Worm (Caenorhabditis elegans) whole organism, L4 larva: ENCODE measurements around the gene tag-329.

Experiments used
- D1046.2 ChIP-seq: fragments of 200-800 bp; sonication (Bioruptor generic); IDR thresholded peaks from 2 replicates; pipeline ENCODE4 v1.3.6; 2022; ENCODE audit warnings: missing genetic modification characterization, missing compliant biosample characterization
- F10B5.3 ChIP-seq: sonication (generic microtip); optimal IDR thresholded peaks from 2 replicates; lab custom pipeline; 2016; ENCODE audit warnings: mild to moderate bottlenecking, missing genetic modification characterization, missing compliant biosample characterization
- F49E8.2 ChIP-seq: sonication (generic microtip); optimal IDR thresholded peaks from 2 replicates; lab custom pipeline; 2016; ENCODE audit warnings: missing compliant biosample characterization, mild to moderate bottlenecking, missing genetic modification characterization, borderline replicate concordance
- Y105C5A.15 ChIP-seq: fragments of 200-800 bp; sonication (Bioruptor generic); IDR thresholded peaks from 2 replicates; pipeline ENCODE4 v1.3.6; 2022; ENCODE audit warnings: missing genetic modification characterization, missing compliant biosample characterization
- aha-1 ChIP-seq: fragments of 150-350 bp; peaks from one replicate; lab custom pipeline; 2014; ENCODE audit warnings: missing biosample characterization, missing genetic modification characterization
- attf-4 ChIP-seq: sonication (generic microtip); optimal IDR thresholded peaks from 3 replicates; lab custom pipeline; 2017; ENCODE audit warnings: missing biosample characterization, missing genetic modification characterization
- ceh-20 ChIP-seq: fragments of 200-800 bp; sonication (Bioruptor generic); IDR thresholded peaks from 2 replicates; pipeline ENCODE4 v1.3.6; 2022; ENCODE audit warnings: missing genetic modification reagents, missing genetic modification characterization, missing compliant biosample characterization
- ceh-32 ChIP-seq: sonication (generic microtip); optimal IDR thresholded peaks from 2 replicates; lab custom pipeline; 2016; ENCODE audit warnings: mild to moderate bottlenecking, missing genetic modification characterization, missing compliant biosample characterization; ENCODE audit not compliant: poor library complexity
- ceh-82 ChIP-seq: sonication (generic microtip); optimal IDR thresholded peaks from 2 replicates; lab custom pipeline; 2017; ENCODE audit warnings: missing biosample characterization, missing genetic modification characterization
- ces-1 ChIP-seq: fragments of 150-350 bp; sonication (generic microtip); optimal IDR thresholded peaks from 4 replicates; lab custom pipeline; 2014; ENCODE audit warnings: missing biosample characterization, missing genetic modification reagents, missing genetic modification characterization
- cey-2 ChIP-seq: sonication (generic microtip); optimal IDR thresholded peaks from 3 replicates; lab custom pipeline; 2017; ENCODE audit warnings: missing genetic modification characterization, mild to moderate bottlenecking, missing compliant biosample characterization, antibody characterized with exemption, borderline replicate concordance; ENCODE audit not compliant: insufficient read depth
- ctbp-1 ChIP-seq: fragments of 200-800 bp; sonication (Bioruptor generic); IDR thresholded peaks from 2 replicates; pipeline ENCODE4 v1.3.6; 2022; ENCODE audit warnings: missing genetic modification reagents, missing genetic modification characterization, missing compliant biosample characterization
- daf-8 ChIP-seq: fragments of 200-800 bp; sonication (Bioruptor generic); IDR thresholded peaks from 2 replicates; pipeline ENCODE4 v1.3.6; 2022; ENCODE audit warnings: missing genetic modification characterization, missing compliant biosample characterization
- dmd-8 ChIP-seq: fragments of 200-800 bp; sonication (Bioruptor generic); IDR thresholded peaks from 2 replicates; pipeline ENCODE4 v1.3.6; 2022; ENCODE audit warnings: missing genetic modification characterization, missing compliant biosample characterization
- dve-1 ChIP-seq: sonication (generic microtip); optimal IDR thresholded peaks from 2 replicates; lab custom pipeline; 2017; ENCODE audit warnings: antibody characterized with exemption, mild to moderate bottlenecking, missing genetic modification characterization, missing compliant biosample characterization; ENCODE audit not compliant: insufficient read depth
- fkh-10 ChIP-seq: fragments of 150-350 bp; optimal IDR thresholded peaks from 2 replicates; lab custom pipeline; 2014; ENCODE audit warnings: missing biosample characterization, missing genetic modification reagents, missing genetic modification characterization
- hmg-1.1 ChIP-seq: fragments of 200-800 bp; sonication (Bioruptor generic); IDR thresholded peaks from 2 replicates; pipeline ENCODE4 v1.3.6; 2022; ENCODE audit warnings: missing genetic modification reagents, missing genetic modification characterization, missing compliant biosample characterization
- lin-15B ChIP-seq: fragments of 150-350 bp; sonication (generic microtip); optimal IDR thresholded peaks from 3 replicates; lab custom pipeline; 2014; ENCODE audit warnings: missing biosample characterization, missing genetic modification characterization
- lin-29 ChIP-seq: fragments of 200-800 bp; sonication (Bioruptor generic); IDR thresholded peaks from 2 replicates; pipeline ENCODE4 v1.3.6; 2022; ENCODE audit warnings: missing genetic modification reagents, missing genetic modification characterization, missing compliant biosample characterization
- lin-39 ChIP-seq: fragments of 150-350 bp; optimal IDR thresholded peaks from 2 replicates; lab custom pipeline; 2014; ENCODE audit warnings: missing biosample characterization, missing genetic modification reagents, missing genetic modification characterization
- lsy-2 ChIP-seq, 2 experiments: fragments of 150-350 bp in 1 of 2; sonication (generic microtip) in 1 of 2; optimal IDR thresholded peaks; 2 replicates each; lab custom pipeline; 2014 to 2017; ENCODE audit warnings: missing biosample characterization in 2 of 2, missing genetic modification characterization in 2 of 2
- madf-5 ChIP-seq, 2 experiments: fragments of 200-800 bp; sonication (Bioruptor generic); IDR thresholded peaks; 2 replicates each; pipeline ENCODE4 v1.3.6; 2022; ENCODE audit warnings: missing compliant biosample characterization in 2 of 2, missing genetic modification characterization in 2 of 2
- mep-1 ChIP-seq: fragments of 150-350 bp; sonication (generic microtip); optimal IDR thresholded peaks from 3 replicates; lab custom pipeline; 2014; ENCODE audit warnings: missing biosample characterization, missing genetic modification characterization
- mxl-2 ChIP-seq: fragments of 200-800 bp; sonication (Bioruptor generic); conservative IDR thresholded peaks from 2 replicates; pipeline ENCODE4 v1.3.6; 2022; ENCODE audit warnings: missing genetic modification reagents, missing genetic modification characterization, missing compliant biosample characterization
- nhr-11 ChIP-seq: fragments of 150-350 bp; optimal IDR thresholded peaks from 2 replicates; lab custom pipeline; 2014; ENCODE audit warnings: missing biosample characterization, missing genetic modification characterization
- nhr-42 ChIP-seq: fragments of 200-800 bp; sonication (Bioruptor generic); IDR thresholded peaks from 2 replicates; pipeline ENCODE4 v1.3.6; 2022; ENCODE audit warnings: missing genetic modification characterization, missing compliant biosample characterization
- nhr-48 ChIP-seq: sonication (generic microtip); optimal IDR thresholded peaks from 2 replicates; lab custom pipeline; 2016; ENCODE audit warnings: mild to moderate bottlenecking, missing genetic modification characterization, missing compliant biosample characterization
- nhr-77 ChIP-seq: fragments of 150-350 bp; optimal IDR thresholded peaks from 2 replicates; lab custom pipeline; 2014; ENCODE audit warnings: missing biosample characterization, missing genetic modification characterization
- rbr-2 ChIP-seq: sonication (generic microtip); optimal IDR thresholded peaks from 2 replicates; lab custom pipeline; 2016; ENCODE audit warnings: missing genotype, missing genetic modification characterization, missing compliant biosample characterization
- unc-130 ChIP-seq: sonication (generic microtip); optimal IDR thresholded peaks from 2 replicates; lab custom pipeline; 2016; ENCODE audit warnings: missing genetic modification reagents, missing genetic modification characterization, missing compliant biosample characterization
- unc-62 ChIP-seq, 3 experiments: fragments of 150-350 bp in 1 of 3; sonication (generic microtip); optimal IDR thresholded peaks in 2 of 3; peaks in 1 of 3; 1 replicate in 1 of 3; 2 replicates in 2 of 3; lab custom pipeline; 2014 to 2017; ENCODE audit warnings: missing biosample characterization in 3 of 3, missing genetic modification characterization in 3 of 3, missing genetic modification reagents in 3 of 3, missing genotype in 1 of 3
- zag-1 ChIP-seq: fragments of 150-350 bp; optimal IDR thresholded peaks from 2 replicates; lab custom pipeline; 2014; ENCODE audit warnings: missing biosample characterization, missing genetic modification characterization
- ztf-11 ChIP-seq: fragments of 150-350 bp; optimal IDR thresholded peaks from 2 replicates; lab custom pipeline; 2014; ENCODE audit warnings: missing biosample characterization, missing genetic modification characterization
- ztf-7 ChIP-seq: fragments of 150-350 bp; optimal IDR thresholded peaks from 2 replicates; lab custom pipeline; 2014; ENCODE audit warnings: missing biosample characterization, missing genetic modification characterization

Gene tag-329

ce11 chrV:9563585-9563984, 28.9 kb downstream of the tag-329 start:
- TF ChIP-seq ces-1 (GFP tag; lab: Kevin White, UChicago): no peak
- no peak for TF ChIP-seq Y105C5A.15 (GFP tag; lab: Robert Waterston, UW)
- 0 out of 2 replicates have a peak, but pooled peaks have one; percentile 35 for TF ChIP-seq ctbp-1 (GFP tag; lab: Robert Waterston, UW)
- no peak for TF ChIP-seq F49E8.2 (tag; lab: Kevin White, UChicago)
- peak; percentile 34 for TF ChIP-seq fkh-10
- no peak for TF ChIP-seq nhr-11 (tag; lab: Kevin White, UChicago)
- TF ChIP-seq unc-62 (GFP tag; optimal IDR thresholded peaks at IDR 0.05 in 1 of 2; lab: Kevin White, UChicago): peak in 1 of 2 experiments; percentile 82
- no peak for TF ChIP-seq unc-62 (tag; optimal IDR thresholded peaks at IDR 0.05; lab: Kevin White, UChicago)

- TF ChIP-seq daf-8 (GFP tag; lab: Robert Waterston, UW) (no peak), nhr-77 (tag; lab: Kevin White, UChicago) (no peak), nhr-48 (tag; lab: Kevin White, UChicago) (no peak), nhr-42 (GFP tag; lab: Robert Waterston, UW) (no peak), lsy-2 (tag; optimal IDR thresholded peaks at IDR 0.05; lab: Kevin White, UChicago) (no peak), lin-39 (tag; lab: Kevin White, UChicago) (no peak), dve-1 (tag; lab: Kevin White, UChicago) (no peak), ceh-32 (tag; lab: Kevin White, UChicago) (no peak), Y105C5A.15 (GFP tag; lab: Robert Waterston, UW) (no peak), lin-15B (tag; lab: Kevin White, UChicago) (no peak), fkh-10 (no peak), F10B5.3 (tag; lab: Kevin White, UChicago) (no peak), ztf-7 (tag; lab: Kevin White, UChicago) (no peak), zag-1 (no peak), ztf-11 (tag; lab: Kevin White, UChicago) (no peak), unc-130 (GFP tag; lab: Kevin White, UChicago) (no peak), D1046.2 (no peak), mep-1 (no peak), lin-29 (GFP tag; lab: Robert Waterston, UW) (no peak), mxl-2 (GFP tag; lab: Robert Waterston, UW) (no peak)
Measured at ce11 chrV:9568707-9569106, 34.0 kb downstream of the tag-329 start, which contains the start of gene F25B3.4. Gene F25B3.4, minus strand, starts transcription at chrV:9568807.

- TF ChIP-seq dve-1 (tag; lab: Kevin White, UChicago) (peak; percentile 11), aha-1 (peak; percentile 86), rbr-2 (tag; lab: Kevin White, UChicago) (no peak)
Measured at ce11 chrV:9570197-9570596, 35.5 kb downstream of the tag-329 start, which contains the start of gene F25B3.5. Gene F25B3.5, minus strand, starts transcription at chrV:9570297.

- TF ChIP-seq ceh-20 (no peak), ztf-7 (tag; lab: Kevin White, UChicago) (peak; percentile 32), dve-1 (tag; lab: Kevin White, UChicago) (peak; percentile 63), ceh-82 (no peak)
Measured at ce11 chrV:9571056-9571455, 36.3 kb downstream of the tag-329 start.

- TF ChIP-seq unc-130 (GFP tag; lab: Kevin White, UChicago) (no peak), hmg-1.1 (GFP tag; lab: Robert Waterston, UW) (no peak), dmd-8 (GFP tag; lab: Robert Waterston, UW) (no peak), cey-2 (tag; lab: Kevin White, UChicago) (no peak), fkh-10 (no peak), attf-4 (no peak), unc-62 (GFP tag; optimal IDR thresholded peaks at IDR 0.05 in 1 of 2; lab: Kevin White, UChicago) (peak in 1 of 2 experiments; percentile 92), unc-62 (tag; optimal IDR thresholded peaks at IDR 0.05; lab: Kevin White, UChicago) (no peak), dve-1 (tag; lab: Kevin White, UChicago) (peak; percentile 50), madf-5 (GFP tag; IDR thresholded peaks at IDR 0.05; lab: Robert Waterston, UW) (no peak)
Measured at ce11 chrV:9571673-9572072, 37.0 kb downstream of the tag-329 start.
